Worm (Caenorhabditis elegans) whole organism, L1 larva: ENCODE data around the gene lgc-7.

Source experiments
- alr-1 ChIP-seq: fragments of 200-800 bp; sonication (Bioruptor generic); optimal IDR thresholded peaks from 2 replicates; lab custom pipeline; 2018; ENCODE audit warnings: borderline replicate concordance, mild to moderate bottlenecking, missing genetic modification characterization, missing compliant biosample characterization
- ceh-8 ChIP-seq: fragments of 200-800 bp; sonication (Bioruptor generic); optimal IDR thresholded peaks from 2 replicates; lab custom pipeline; 2018; ENCODE audit warnings: mild to moderate bottlenecking, missing genetic modification characterization, moderate library complexity, missing compliant biosample characterization
- ceh-82 ChIP-seq, 3 experiments: fragments of 150-350 bp in 1 of 3; sonication (generic microtip) in 2 of 3; optimal IDR thresholded peaks; 2 replicates each; lab custom pipeline; 2014 to 2017; ENCODE audit warnings: missing biosample characterization in 3 of 3, missing genetic modification characterization in 3 of 3
- fkh-10 ChIP-seq: sonication (generic microtip); optimal IDR thresholded peaks from 2 replicates; lab custom pipeline; 2017; ENCODE audit warnings: missing biosample characterization, missing genetic modification reagents, missing genetic modification characterization
- fkh-4 ChIP-seq: sonication (generic microtip); optimal IDR thresholded peaks from 2 replicates; lab custom pipeline; 2016; ENCODE audit warnings: missing compliant biosample characterization, missing genetic modification characterization, borderline replicate concordance
- hlh-17 ChIP-seq: fragments of 200-800 bp; sonication (Bioruptor generic); optimal IDR thresholded peaks from 2 replicates; lab custom pipeline; 2018; ENCODE audit warnings: missing genetic modification characterization, mild to moderate bottlenecking, missing compliant biosample characterization, moderate library complexity, borderline replicate concordance
- irx-1 ChIP-seq: sonication (generic microtip); optimal IDR thresholded peaks from 2 replicates; lab custom pipeline; 2016; ENCODE audit warnings: missing genetic modification characterization, missing compliant biosample characterization
- lin-39 ChIP-seq: fragments of 150-350 bp; optimal IDR thresholded peaks from 2 replicates; lab custom pipeline; 2014; ENCODE audit warnings: missing biosample characterization, missing genetic modification reagents, missing genetic modification characterization
- skn-1 ChIP-seq: fragments of 150-350 bp; optimal IDR thresholded peaks from 2 replicates; lab custom pipeline; 2014; ENCODE audit warnings: missing biosample characterization, missing genetic modification characterization
- tbx-2 ChIP-seq: sonication (generic microtip); optimal IDR thresholded peaks from 2 replicates; lab custom pipeline; 2016; ENCODE audit warnings: missing genetic modification characterization, missing compliant biosample characterization
- unc-62 ChIP-seq: fragments of 150-350 bp; optimal IDR thresholded peaks from 2 replicates; lab custom pipeline; 2014; ENCODE audit warnings: missing biosample characterization, missing genetic modification reagents, missing genetic modification characterization
- ztf-11 ChIP-seq, 2 experiments: sonication (generic microtip); optimal IDR thresholded peaks; 2 replicates each; lab custom pipeline; 2016 to 2017; ENCODE audit warnings: missing genetic modification characterization in 2 of 2, missing biosample characterization in 1 of 2, missing compliant biosample characterization in 1 of 2

- no peak for TF ChIP-seq lin-39 (tag; lab: Kevin White, UChicago)
- no peak for TF ChIP-seq fkh-10 (GFP tag; lab: Kevin White, UChicago)
- TF ChIP-seq unc-62 (GFP tag; lab: Kevin White, UChicago): no peak
- TF ChIP-seq ztf-11 (tag; optimal IDR thresholded peaks at IDR 0.05; lab: Kevin White, UChicago): no peak
- no peak for TF ChIP-seq skn-1
- no peak for TF ChIP-seq alr-1 (tag; lab: Kevin White, UChicago)
- no peak for TF ChIP-seq ceh-82 (tag; optimal IDR thresholded peaks at IDR 0.05; lab: Kevin White, UChicago)
- TF ChIP-seq hlh-17 (GFP tag; lab: Kevin White, UChicago): no peak
- TF ChIP-seq fkh-4 (tag; lab: Kevin White, UChicago): no peak
- TF ChIP-seq ceh-8 (GFP tag; lab: Kevin White, UChicago): no peak
- no peak for TF ChIP-seq tbx-2
- TF ChIP-seq irx-1: no peak
These were observed 32.5 kb downstream of the lgc-7 start for ce11 chrIV:14741926-14742325.
